Worm (Caenorhabditis elegans): ENCODE data around the gene W03C9.1.

DNA sequence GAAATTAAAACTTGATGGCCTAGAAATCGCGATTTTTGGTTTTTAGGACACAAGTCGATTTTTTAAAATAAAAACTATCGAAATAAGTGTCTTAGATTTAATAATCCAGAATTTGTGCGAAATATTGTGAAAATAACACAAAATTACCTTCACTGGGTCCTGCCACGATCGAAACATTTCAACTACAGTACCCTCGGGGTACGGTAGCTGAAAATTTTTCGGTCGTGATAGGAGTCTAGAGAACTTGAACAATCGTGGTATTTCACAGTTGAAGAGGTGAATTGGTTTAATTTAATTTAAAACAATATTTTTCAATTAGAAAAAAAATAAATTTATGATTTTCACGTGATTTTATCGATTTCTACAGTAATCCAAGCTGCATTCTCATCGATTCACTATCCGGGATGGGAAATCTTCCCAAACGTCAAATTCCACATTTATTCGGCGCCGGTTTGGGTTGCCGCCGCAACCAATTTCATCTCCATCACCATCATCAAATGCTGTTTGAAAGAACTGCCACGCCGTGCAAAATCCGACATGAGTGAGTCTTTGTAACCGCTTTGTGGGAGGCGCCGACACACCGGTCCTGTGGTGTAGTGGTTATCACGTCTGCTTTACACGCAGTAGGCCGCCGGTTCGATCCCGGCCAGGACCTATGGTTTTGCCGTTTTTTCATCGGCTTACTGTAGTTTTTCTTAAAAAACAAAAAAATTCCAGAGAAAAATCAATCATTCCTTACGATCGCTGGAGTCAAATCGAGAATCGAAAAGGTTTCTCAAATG is 2.9 kb downstream of the W03C9.1 start:
- TF ChIP-seq cebp-1 (GFP tag; IDR thresholded peaks at IDR 0.05) (no peak), cebp-1 (tag; optimal IDR thresholded peaks at IDR 0.05) (no peak), ccch-3 (GFP tag; optimal IDR thresholded peaks at IDR 0.05) (no peak), pha-4 (tag; optimal IDR thresholded peaks at IDR 0.05) (no peak), unc-130 (GFP tag; optimal IDR thresholded peaks at IDR 0.05) (no peak), ama-1 (optimal IDR thresholded peaks at IDR 0.05) (no peak), ama-1 (GFP tag; optimal IDR thresholded peaks at IDR 0.05) (peak in 1 of 2 experiments; percentile 37), Y95B8A.8 (GFP tag; IDR thresholded peaks at IDR 0.05) (no peak), him-1 (tag; optimal IDR thresholded peaks at IDR 0.05) (peak; percentile 53), lin-35 (GFP tag; optimal IDR thresholded peaks at IDR 0.05) (peak in 1 of 3 experiments; percentile 5), tbp1 (GFP tag; optimal IDR thresholded peaks at IDR 0.05) (peak; percentile 89), nfya-2 (GFP tag; IDR thresholded peaks at IDR 0.05) (no peak), ztf-28 (GFP tag; IDR thresholded peaks at IDR 0.05) (no peak)

All from whole organism, young adult.